Worm (Caenorhabditis elegans): ENCODE results near the gene srh-113.

ce11 chrV:17258244-17258643, 45.4 kb downstream of the srh-113 start:
- no peak for TF ChIP-seq M03D4.4 (tag; optimal IDR thresholded peaks at IDR 0.05)
- TF ChIP-seq snpc-4 (tag; optimal IDR thresholded peaks at IDR 0.05): no peak
- no peak for TF ChIP-seq unc-62 (GFP tag; optimal IDR thresholded peaks at IDR 0.05)
- TF ChIP-seq lsy-2 (tag; optimal IDR thresholded peaks at IDR 0.05): no peak
- TF ChIP-seq nhr-12 (tag; optimal IDR thresholded peaks at IDR 0.05): no peak
- TF ChIP-seq pha-4 (tag; optimal IDR thresholded peaks at IDR 0.05): no peak
- TF ChIP-seq tbx-8 (GFP tag; optimal IDR thresholded peaks at IDR 0.05): no peak
- TF ChIP-seq elt-1 (tag; optimal IDR thresholded peaks at IDR 0.05; ENCODE audit: borderline replicate concordance, insufficient read depth): no peak
- TF ChIP-seq ceh-39 (tag; optimal IDR thresholded peaks at IDR 0.05): no peak
- no peak for TF ChIP-seq nhr-76 (tag; optimal IDR thresholded peaks at IDR 0.05)
- no peak for TF ChIP-seq cnd-1 (tag; optimal IDR thresholded peaks at IDR 0.05)
- no peak for TF ChIP-seq mep-1 (tag; optimal IDR thresholded peaks at IDR 0.05)
- TF ChIP-seq sptf-1 (tag; optimal IDR thresholded peaks at IDR 0.05): no peak
- no peak for TF ChIP-seq lin-13 (tag; optimal IDR thresholded peaks at IDR 0.05)

Data from whole organism, mixed stage, embryonic.